Worm (Caenorhabditis elegans) whole organism, mixed stage, embryonic: Measurements from ENCODE around the gene D2023.3.

Experiments
- M03D4.4 ChIP-seq: sonication (generic microtip); optimal IDR thresholded peaks from 2 replicates; lab custom pipeline; 2017; ENCODE audit warnings: mild to moderate bottlenecking, missing genetic modification characterization, missing compliant biosample characterization
- bed-3 ChIP-seq: fragments of 200-800 bp; sonication (Bioruptor generic); optimal IDR thresholded peaks from 3 replicates; lab custom pipeline; 2018; ENCODE audit warnings: mild to moderate bottlenecking, missing genetic modification characterization, moderate library complexity, missing compliant biosample characterization
- blmp-1 ChIP-seq: fragments of 150-350 bp; optimal IDR thresholded peaks from 2 replicates; lab custom pipeline; 2014; ENCODE audit warnings: missing biosample characterization, missing genetic modification characterization
- ceh-39 ChIP-seq: fragments of 150-350 bp; optimal IDR thresholded peaks from 2 replicates; lab custom pipeline; 2014; ENCODE audit warnings: missing biosample characterization, missing genetic modification characterization
- ceh-43 ChIP-seq: fragments of 200-800 bp; sonication (Bioruptor generic); optimal IDR thresholded peaks from 2 replicates; lab custom pipeline; 2018; ENCODE audit warnings: mild to moderate bottlenecking, missing genetic modification characterization, moderate library complexity, missing compliant biosample characterization
- ces-1 ChIP-seq: fragments of 150-350 bp; optimal IDR thresholded peaks from 2 replicates; lab custom pipeline; 2014; ENCODE audit warnings: missing biosample characterization, missing genetic modification reagents, missing genetic modification characterization
- cnd-1 ChIP-seq: fragments of 200-800 bp; sonication (Bioruptor generic); optimal IDR thresholded peaks from 2 replicates; lab custom pipeline; 2018; ENCODE audit warnings: mild to moderate bottlenecking, missing genetic modification characterization, missing compliant biosample characterization
- drap-1 ChIP-seq: fragments of 200-800 bp; sonication (Bioruptor generic); optimal IDR thresholded peaks from 3 replicates; lab custom pipeline; 2018; ENCODE audit warnings: mild to moderate bottlenecking, missing genetic modification characterization, missing compliant biosample characterization
- elt-1 ChIP-seq: sonication (generic microtip); optimal IDR thresholded peaks from 2 replicates; lab custom pipeline; 2017; ENCODE audit warnings: missing genetic modification characterization, mild to moderate bottlenecking, missing compliant biosample characterization, antibody characterized with exemption, moderate library complexity, borderline replicate concordance; ENCODE audit not compliant: insufficient read depth
- elt-3 ChIP-seq: fragments of 150-350 bp; optimal IDR thresholded peaks from 2 replicates; lab custom pipeline; 2014; ENCODE audit warnings: missing biosample characterization, missing genetic modification characterization
- ham-2 ChIP-seq: fragments of 200-800 bp; sonication (Bioruptor generic); optimal IDR thresholded peaks from 2 replicates; lab custom pipeline; 2018; ENCODE audit warnings: mild to moderate bottlenecking, missing genetic modification characterization, missing compliant biosample characterization
- hlh-1 ChIP-seq: fragments of 150-350 bp; optimal IDR thresholded peaks from 2 replicates; lab custom pipeline; 2014; ENCODE audit warnings: missing biosample characterization, missing genetic modification reagents, missing genetic modification characterization
- lin-13 ChIP-seq: fragments of 150-350 bp; optimal IDR thresholded peaks from 2 replicates; lab custom pipeline; 2014; ENCODE audit warnings: missing biosample characterization, missing genetic modification characterization
- lin-32 ChIP-seq: fragments of 200-800 bp; sonication (Bioruptor generic); optimal IDR thresholded peaks from 2 replicates; lab custom pipeline; 2018; ENCODE audit warnings: mild to moderate bottlenecking, missing genetic modification characterization, missing compliant biosample characterization
- lsy-2 ChIP-seq: fragments of 150-350 bp; optimal IDR thresholded peaks from 2 replicates; lab custom pipeline; 2014; ENCODE audit warnings: missing biosample characterization, missing genetic modification characterization
- mab-5 ChIP-seq: fragments of 150-350 bp; optimal IDR thresholded peaks from 2 replicates; lab custom pipeline; 2014; ENCODE audit warnings: missing biosample characterization, missing genetic modification characterization
- mep-1 ChIP-seq: fragments of 150-350 bp; optimal IDR thresholded peaks from 2 replicates; lab custom pipeline; 2017; ENCODE audit warnings: missing biosample characterization, missing genetic modification reagents, missing genetic modification characterization, inconsistent platforms
- mls-2 ChIP-seq: sonication (generic microtip); optimal IDR thresholded peaks from 2 replicates; lab custom pipeline; 2016; ENCODE audit warnings: mild to moderate bottlenecking, missing genetic modification characterization, moderate library complexity, missing compliant biosample characterization
- nhr-12 ChIP-seq: fragments of 150-350 bp; optimal IDR thresholded peaks from 2 replicates; lab custom pipeline; 2014; ENCODE audit warnings: missing biosample characterization, missing genetic modification characterization
- nhr-2 ChIP-seq: fragments of 150-350 bp; optimal IDR thresholded peaks from 2 replicates; lab custom pipeline; 2014; ENCODE audit warnings: missing biosample characterization, missing genetic modification characterization
- nhr-237 ChIP-seq: fragments of 150-350 bp; optimal IDR thresholded peaks from 2 replicates; lab custom pipeline; 2014; ENCODE audit warnings: missing biosample characterization, missing genetic modification characterization
- nhr-28 ChIP-seq: fragments of 150-350 bp; optimal IDR thresholded peaks from 2 replicates; lab custom pipeline; 2014; ENCODE audit warnings: missing biosample characterization, missing genetic modification characterization
- nhr-76 ChIP-seq: sonication (generic microtip); optimal IDR thresholded peaks from 2 replicates; lab custom pipeline; 2017; ENCODE audit warnings: missing biosample characterization, missing genetic modification characterization
- pha-4 ChIP-seq: fragments of 150-350 bp; optimal IDR thresholded peaks from 2 replicates; lab custom pipeline; 2018; ENCODE audit warnings: missing biosample characterization, missing genetic modification reagents, missing genetic modification characterization
- sem-2 ChIP-seq: fragments of 200-800 bp; sonication (Bioruptor generic); optimal IDR thresholded peaks from 2 replicates; lab custom pipeline; 2018; ENCODE audit warnings: mild to moderate bottlenecking, missing genetic modification characterization, missing compliant biosample characterization
- snpc-4 ChIP-seq: fragments of 150-350 bp; optimal IDR thresholded peaks from 2 replicates; lab custom pipeline; 2014; ENCODE audit warnings: missing biosample characterization, missing genetic modification characterization
- sptf-1 ChIP-seq: sonication (generic microtip); optimal IDR thresholded peaks from 2 replicates; lab custom pipeline; 2017; ENCODE audit warnings: mild to moderate bottlenecking, missing genetic modification characterization, moderate library complexity, missing compliant biosample characterization
- tbx-8 ChIP-seq: fragments of 200-800 bp; sonication (Bioruptor generic); optimal IDR thresholded peaks from 2 replicates; lab custom pipeline; 2018; ENCODE audit warnings: mild to moderate bottlenecking, missing genetic modification characterization, moderate library complexity, missing compliant biosample characterization
- unc-120 ChIP-seq: sonication (generic microtip); optimal IDR thresholded peaks from 2 replicates; lab custom pipeline; 2017; ENCODE audit warnings: missing genetic modification characterization, missing compliant biosample characterization; ENCODE audit not compliant: poor library complexity, severe bottlenecking
- unc-39 ChIP-seq: fragments of 150-350 bp; optimal IDR thresholded peaks from 2 replicates; lab custom pipeline; 2014; ENCODE audit warnings: missing biosample characterization, missing genetic modification characterization
- unc-62 ChIP-seq: fragments of 150-350 bp; optimal IDR thresholded peaks from 2 replicates; lab custom pipeline; 2014; ENCODE audit warnings: missing biosample characterization, missing genetic modification reagents, missing genetic modification characterization

D2023.3 gene

ce11 chrV:11811921-11812320 lies at the start of gene D2023.3:
Gene D2023.3 (minus strand): TSS chrV:11812021.
- TF ChIP-seq ceh-39 (tag; lab: Kevin White, UChicago) (no peak), mep-1 (tag; lab: Kevin White, UChicago) (no peak), drap-1 (GFP tag; lab: Kevin White, UChicago) (no peak), sptf-1 (tag; lab: Kevin White, UChicago) (no peak), snpc-4 (tag; lab: Kevin White, UChicago) (no peak), elt-1 (tag; lab: Kevin White, UChicago) (no peak), elt-3 (tag; lab: Kevin White, UChicago) (no peak), nhr-28 (tag; lab: Kevin White, UChicago) (no peak), ces-1 (GFP tag; lab: Kevin White, UChicago) (no peak), cnd-1 (tag; lab: Kevin White, UChicago) (no peak), nhr-2 (tag; lab: Kevin White, UChicago) (no peak), ceh-43 (GFP tag; lab: Kevin White, UChicago) (no peak), M03D4.4 (tag; lab: Kevin White, UChicago) (no peak), sem-2 (GFP tag; lab: Kevin White, UChicago) (no peak)
- TF ChIP-seq, all 35 proteins: peak for 0

- TF ChIP-seq bed-3 (no peak), ceh-39 (tag; lab: Kevin White, UChicago) (no peak), nhr-2 (tag; lab: Kevin White, UChicago) (no peak), sem-2 (GFP tag; lab: Kevin White, UChicago) (no peak), unc-62 (no peak), lin-13 (tag; lab: Kevin White, UChicago) (no peak), nhr-76 (no peak), ham-2 (GFP tag; lab: Kevin White, UChicago) (no peak), ceh-43 (GFP tag; lab: Kevin White, UChicago) (no peak), blmp-1 (tag; lab: Kevin White, UChicago) (no peak), hlh-1 (tag; lab: Kevin White, UChicago) (no peak)
These were observed 48.6 kb upstream of the D2023.3 start, which contains the start of gene R13H4.5 for ce11 chrV:11860375-11860774. Gene R13H4.5 (plus strand): TSS chrV:11860675.

ce11 chrV:11859082-11859858 lies 47.4 kb upstream of the D2023.3 start:
- TF ChIP-seq cnd-1 (tag; lab: Kevin White, UChicago) (no peak), lin-13 (tag; lab: Kevin White, UChicago) (no peak), nhr-76 (no peak), snpc-4 (tag; lab: Kevin White, UChicago) (no peak), nhr-28 (tag; lab: Kevin White, UChicago) (no peak)
- TF ChIP-seq, all 35 proteins: peak for 0

- TF ChIP-seq unc-39 (tag; lab: Kevin White, UChicago), result no peak
- no peak for TF ChIP-seq elt-3 (tag; lab: Kevin White, UChicago)
- no peak for TF ChIP-seq lin-13 (tag; lab: Kevin White, UChicago)
- TF ChIP-seq drap-1 (GFP tag; lab: Kevin White, UChicago), result no peak
- TF ChIP-seq elt-1 (tag; lab: Kevin White, UChicago), result peak; percentile 77
- no peak for TF ChIP-seq nhr-12 (tag; lab: Kevin White, UChicago)
These were observed 46.5 kb upstream of the D2023.3 start for ce11 chrV:11858299-11858698.

ce11 chrV:11857756-11858155 lies 45.9 kb upstream of the D2023.3 start:
- TF ChIP-seq unc-62 (no peak), ceh-39 (tag; lab: Kevin White, UChicago) (no peak), tbx-8 (no peak), mab-5 (no peak), sptf-1 (tag; lab: Kevin White, UChicago) (no peak), elt-3 (tag; lab: Kevin White, UChicago) (no peak), lin-32 (no peak), pha-4 (no peak)

ce11 chrV:11856022-11856421 lies 44.2 kb upstream of the D2023.3 start:
- TF ChIP-seq unc-120 (tag; lab: Kevin White, UChicago) (no peak), mls-2 (tag; lab: Kevin White, UChicago) (no peak), nhr-237 (tag; lab: Kevin White, UChicago) (no peak), nhr-2 (tag; lab: Kevin White, UChicago) (no peak), lsy-2 (tag; lab: Kevin White, UChicago) (no peak), cnd-1 (tag; lab: Kevin White, UChicago) (no peak)
